Worm (Caenorhabditis elegans) whole organism, mixed stage, embryonic: ENCODE data around the gene R102.6.

Source experiments
- M03D4.4 ChIP-seq: sonication (generic microtip); optimal IDR thresholded peaks from 2 replicates; lab custom pipeline; 2017; ENCODE audit warnings: mild to moderate bottlenecking, missing genetic modification characterization, missing compliant biosample characterization
- bed-3 ChIP-seq: fragments of 200-800 bp; sonication (Bioruptor generic); optimal IDR thresholded peaks from 3 replicates; lab custom pipeline; 2018; ENCODE audit warnings: mild to moderate bottlenecking, missing genetic modification characterization, moderate library complexity, missing compliant biosample characterization
- blmp-1 ChIP-seq: fragments of 150-350 bp; optimal IDR thresholded peaks from 2 replicates; lab custom pipeline; 2014; ENCODE audit warnings: missing biosample characterization, missing genetic modification characterization
- ceh-39 ChIP-seq: fragments of 150-350 bp; optimal IDR thresholded peaks from 2 replicates; lab custom pipeline; 2014; ENCODE audit warnings: missing biosample characterization, missing genetic modification characterization
- ceh-43 ChIP-seq: fragments of 200-800 bp; sonication (Bioruptor generic); optimal IDR thresholded peaks from 2 replicates; lab custom pipeline; 2018; ENCODE audit warnings: mild to moderate bottlenecking, missing genetic modification characterization, moderate library complexity, missing compliant biosample characterization
- ceh-83 ChIP-seq: fragments of 200-800 bp; sonication (Bioruptor generic); optimal IDR thresholded peaks from 2 replicates; lab custom pipeline; 2018; ENCODE audit warnings: mild to moderate bottlenecking, missing genetic modification characterization, missing compliant biosample characterization
- ces-1 ChIP-seq: fragments of 150-350 bp; optimal IDR thresholded peaks from 2 replicates; lab custom pipeline; 2014; ENCODE audit warnings: missing biosample characterization, missing genetic modification reagents, missing genetic modification characterization
- cnd-1 ChIP-seq: fragments of 200-800 bp; sonication (Bioruptor generic); optimal IDR thresholded peaks from 2 replicates; lab custom pipeline; 2018; ENCODE audit warnings: mild to moderate bottlenecking, missing genetic modification characterization, missing compliant biosample characterization
- drap-1 ChIP-seq: fragments of 200-800 bp; sonication (Bioruptor generic); optimal IDR thresholded peaks from 3 replicates; lab custom pipeline; 2018; ENCODE audit warnings: mild to moderate bottlenecking, missing genetic modification characterization, missing compliant biosample characterization
- elt-1 ChIP-seq: sonication (generic microtip); optimal IDR thresholded peaks from 2 replicates; lab custom pipeline; 2017; ENCODE audit warnings: missing genetic modification characterization, mild to moderate bottlenecking, missing compliant biosample characterization, antibody characterized with exemption, moderate library complexity, borderline replicate concordance; ENCODE audit not compliant: insufficient read depth
- elt-3 ChIP-seq: fragments of 150-350 bp; optimal IDR thresholded peaks from 2 replicates; lab custom pipeline; 2014; ENCODE audit warnings: missing biosample characterization, missing genetic modification characterization
- flh-1 ChIP-seq: fragments of 200-800 bp; sonication (Bioruptor generic); optimal IDR thresholded peaks from 2 replicates; lab custom pipeline; 2018; ENCODE audit warnings: mild to moderate bottlenecking, missing genetic modification characterization, moderate library complexity, missing compliant biosample characterization
- ham-2 ChIP-seq: fragments of 200-800 bp; sonication (Bioruptor generic); optimal IDR thresholded peaks from 2 replicates; lab custom pipeline; 2018; ENCODE audit warnings: mild to moderate bottlenecking, missing genetic modification characterization, missing compliant biosample characterization
- hlh-1 ChIP-seq: fragments of 150-350 bp; optimal IDR thresholded peaks from 2 replicates; lab custom pipeline; 2014; ENCODE audit warnings: missing biosample characterization, missing genetic modification reagents, missing genetic modification characterization
- lin-13 ChIP-seq: fragments of 150-350 bp; optimal IDR thresholded peaks from 2 replicates; lab custom pipeline; 2014; ENCODE audit warnings: missing biosample characterization, missing genetic modification characterization
- lin-32 ChIP-seq: fragments of 200-800 bp; sonication (Bioruptor generic); optimal IDR thresholded peaks from 2 replicates; lab custom pipeline; 2018; ENCODE audit warnings: mild to moderate bottlenecking, missing genetic modification characterization, missing compliant biosample characterization
- lsy-2 ChIP-seq: fragments of 150-350 bp; optimal IDR thresholded peaks from 2 replicates; lab custom pipeline; 2014; ENCODE audit warnings: missing biosample characterization, missing genetic modification characterization
- mab-5 ChIP-seq: fragments of 150-350 bp; optimal IDR thresholded peaks from 2 replicates; lab custom pipeline; 2014; ENCODE audit warnings: missing biosample characterization, missing genetic modification characterization
- mep-1 ChIP-seq: fragments of 150-350 bp; optimal IDR thresholded peaks from 2 replicates; lab custom pipeline; 2017; ENCODE audit warnings: missing biosample characterization, missing genetic modification reagents, missing genetic modification characterization, inconsistent platforms
- mls-2 ChIP-seq: sonication (generic microtip); optimal IDR thresholded peaks from 2 replicates; lab custom pipeline; 2016; ENCODE audit warnings: mild to moderate bottlenecking, missing genetic modification characterization, moderate library complexity, missing compliant biosample characterization
- nhr-12 ChIP-seq: fragments of 150-350 bp; optimal IDR thresholded peaks from 2 replicates; lab custom pipeline; 2014; ENCODE audit warnings: missing biosample characterization, missing genetic modification characterization
- nhr-2 ChIP-seq: fragments of 150-350 bp; optimal IDR thresholded peaks from 2 replicates; lab custom pipeline; 2014; ENCODE audit warnings: missing biosample characterization, missing genetic modification characterization
- nhr-237 ChIP-seq: fragments of 150-350 bp; optimal IDR thresholded peaks from 2 replicates; lab custom pipeline; 2014; ENCODE audit warnings: missing biosample characterization, missing genetic modification characterization
- nhr-28 ChIP-seq: fragments of 150-350 bp; optimal IDR thresholded peaks from 2 replicates; lab custom pipeline; 2014; ENCODE audit warnings: missing biosample characterization, missing genetic modification characterization
- nhr-76 ChIP-seq: sonication (generic microtip); optimal IDR thresholded peaks from 2 replicates; lab custom pipeline; 2017; ENCODE audit warnings: missing biosample characterization, missing genetic modification characterization
- pha-4 ChIP-seq: fragments of 150-350 bp; optimal IDR thresholded peaks from 2 replicates; lab custom pipeline; 2018; ENCODE audit warnings: missing biosample characterization, missing genetic modification reagents, missing genetic modification characterization
- sem-2 ChIP-seq: fragments of 200-800 bp; sonication (Bioruptor generic); optimal IDR thresholded peaks from 2 replicates; lab custom pipeline; 2018; ENCODE audit warnings: mild to moderate bottlenecking, missing genetic modification characterization, missing compliant biosample characterization
- snpc-4 ChIP-seq: fragments of 150-350 bp; optimal IDR thresholded peaks from 2 replicates; lab custom pipeline; 2014; ENCODE audit warnings: missing biosample characterization, missing genetic modification characterization
- sptf-1 ChIP-seq: sonication (generic microtip); optimal IDR thresholded peaks from 2 replicates; lab custom pipeline; 2017; ENCODE audit warnings: mild to moderate bottlenecking, missing genetic modification characterization, moderate library complexity, missing compliant biosample characterization
- tbx-8 ChIP-seq: fragments of 200-800 bp; sonication (Bioruptor generic); optimal IDR thresholded peaks from 2 replicates; lab custom pipeline; 2018; ENCODE audit warnings: mild to moderate bottlenecking, missing genetic modification characterization, moderate library complexity, missing compliant biosample characterization
- unc-120 ChIP-seq: sonication (generic microtip); optimal IDR thresholded peaks from 2 replicates; lab custom pipeline; 2017; ENCODE audit warnings: missing genetic modification characterization, missing compliant biosample characterization; ENCODE audit not compliant: poor library complexity, severe bottlenecking
- unc-39 ChIP-seq: fragments of 150-350 bp; optimal IDR thresholded peaks from 2 replicates; lab custom pipeline; 2014; ENCODE audit warnings: missing biosample characterization, missing genetic modification characterization
- unc-62 ChIP-seq: fragments of 150-350 bp; optimal IDR thresholded peaks from 2 replicates; lab custom pipeline; 2014; ENCODE audit warnings: missing biosample characterization, missing genetic modification reagents, missing genetic modification characterization
- zip-8 ChIP-seq: fragments of 150-350 bp; optimal IDR thresholded peaks from 2 replicates; lab custom pipeline; 2014; ENCODE audit warnings: missing biosample characterization, missing genetic modification characterization
- ztf-11 ChIP-seq: fragments of 150-350 bp; optimal IDR thresholded peaks from 2 replicates; lab custom pipeline; 2014; ENCODE audit warnings: missing biosample characterization, missing genetic modification characterization

The R102.6 gene

ce11 chrIV:10744475-10744874 lies 38.5 kb upstream of the R102.6 start, which contains the start of gene T25B9.3:
T25B9.3 (plus strand) TSS chrIV:10744775.
- TF ChIP-seq M03D4.4 (no peak), blmp-1 (tag; lab: Kevin White, UChicago) (no peak), hlh-1 (tag; lab: Kevin White, UChicago) (no peak), drap-1 (GFP tag; lab: Kevin White, UChicago) (no peak), ztf-11 (tag; lab: Kevin White, UChicago) (no peak), nhr-2 (tag; lab: Kevin White, UChicago) (no peak), nhr-237 (tag; lab: Kevin White, UChicago) (no peak), sptf-1 (tag; lab: Kevin White, UChicago) (no peak), ceh-39 (tag; lab: Kevin White, UChicago) (no peak), ces-1 (no peak), tbx-8 (GFP tag; lab: Kevin White, UChicago) (no peak), lin-32 (no peak), ceh-83 (no peak), nhr-12 (tag; lab: Kevin White, UChicago) (no peak), unc-62 (GFP tag; lab: Kevin White, UChicago) (no peak), nhr-76 (tag; lab: Kevin White, UChicago) (no peak), lsy-2 (no peak), snpc-4 (no peak), flh-1 (GFP tag; lab: Kevin White, UChicago) (no peak)

- TF ChIP-seq pha-4: no peak
- TF ChIP-seq ceh-43 (GFP tag; lab: Kevin White, UChicago): no peak
- no peak for TF ChIP-seq unc-62 (GFP tag; lab: Kevin White, UChicago)
- no peak for TF ChIP-seq cnd-1 (tag; lab: Kevin White, UChicago)
- TF ChIP-seq mab-5 (tag; lab: Kevin White, UChicago): no peak
- TF ChIP-seq ztf-11 (tag; lab: Kevin White, UChicago): no peak
- no peak for TF ChIP-seq sem-2 (GFP tag; lab: Kevin White, UChicago)
- no peak for TF ChIP-seq ham-2 (GFP tag; lab: Kevin White, UChicago)
- no peak for TF ChIP-seq mls-2 (tag; lab: Kevin White, UChicago)
- no peak for TF ChIP-seq snpc-4
- TF ChIP-seq lin-32: no peak
- TF ChIP-seq sptf-1 (tag; lab: Kevin White, UChicago): no peak
- TF ChIP-seq tbx-8 (GFP tag; lab: Kevin White, UChicago): no peak
- TF ChIP-seq flh-1 (GFP tag; lab: Kevin White, UChicago): no peak
- no peak for TF ChIP-seq unc-39 (tag; lab: Kevin White, UChicago)
- TF ChIP-seq ceh-83: no peak
These were observed 32.3 kb upstream of the R102.6 start, which contains the start of gene ssp-34 for ce11 chrIV:10738328-10738727. ssp-34 (minus strand) TSS chrIV:10738602.

ce11 chrIV:10737011-10737553 lies 31.1 kb upstream of the R102.6 start, which contains the start of gene grl-21:
grl-21 (plus strand) TSS chrIV:10737474.
- TF ChIP-seq zip-8 (no peak), nhr-237 (tag; lab: Kevin White, UChicago) (no peak), sem-2 (GFP tag; lab: Kevin White, UChicago) (no peak), hlh-1 (tag; lab: Kevin White, UChicago) (no peak), unc-39 (tag; lab: Kevin White, UChicago) (no peak), flh-1 (GFP tag; lab: Kevin White, UChicago) (no peak), drap-1 (GFP tag; lab: Kevin White, UChicago) (no peak), sptf-1 (tag; lab: Kevin White, UChicago) (no peak)

- no peak for TF ChIP-seq blmp-1 (tag; lab: Kevin White, UChicago)
- TF ChIP-seq ces-1: peak; percentile 55
- no peak for TF ChIP-seq sem-2 (GFP tag; lab: Kevin White, UChicago)
- no peak for TF ChIP-seq elt-1 (tag; lab: Kevin White, UChicago)
- TF ChIP-seq hlh-1 (tag; lab: Kevin White, UChicago): peak; percentile 39
- TF ChIP-seq sptf-1 (tag; lab: Kevin White, UChicago): peak; percentile 42
- TF ChIP-seq nhr-12 (tag; lab: Kevin White, UChicago): no peak
- TF ChIP-seq snpc-4: no peak
- TF ChIP-seq elt-3: no peak
- no peak for TF ChIP-seq bed-3 (GFP tag; lab: Kevin White, UChicago)
- no peak for TF ChIP-seq flh-1 (GFP tag; lab: Kevin White, UChicago)
- peak; percentile 40 for TF ChIP-seq lin-13 (tag; lab: Kevin White, UChicago)
- TF ChIP-seq M03D4.4: no peak
- TF ChIP-seq ham-2 (GFP tag; lab: Kevin White, UChicago): no peak
- TF ChIP-seq mep-1: peak; percentile 71
- TF ChIP-seq ztf-11 (tag; lab: Kevin White, UChicago): no peak
- no peak for TF ChIP-seq ceh-39 (tag; lab: Kevin White, UChicago)
- TF ChIP-seq zip-8: no peak
- no peak for TF ChIP-seq nhr-28
- peak; percentile 24 for TF ChIP-seq mab-5 (tag; lab: Kevin White, UChicago)
- peak; percentile 7 for TF ChIP-seq ceh-83
- TF ChIP-seq unc-39 (tag; lab: Kevin White, UChicago): no peak
- TF ChIP-seq mls-2 (tag; lab: Kevin White, UChicago): no peak
- TF ChIP-seq drap-1 (GFP tag; lab: Kevin White, UChicago): no peak
- TF ChIP-seq ceh-43 (GFP tag; lab: Kevin White, UChicago): no peak
- no peak for TF ChIP-seq cnd-1 (tag; lab: Kevin White, UChicago)
- TF ChIP-seq unc-62 (GFP tag; lab: Kevin White, UChicago): no peak
- TF ChIP-seq pha-4: peak; percentile 54
- no peak for TF ChIP-seq tbx-8 (GFP tag; lab: Kevin White, UChicago)
- no peak for TF ChIP-seq lin-32
- TF ChIP-seq nhr-76 (tag; lab: Kevin White, UChicago): no peak
- TF ChIP-seq lsy-2: peak; percentile 47
- peak; percentile 57 for TF ChIP-seq nhr-237 (tag; lab: Kevin White, UChicago)
- TF ChIP-seq unc-120 (tag; lab: Kevin White, UChicago): no peak
These were observed 28.8 kb upstream of the R102.6 start, which contains the start of the genes orc-5 and cyb-1 for ce11 chrIV:10734527-10735436. orc-5 (minus strand) TSS chrIV:10734588. cyb-1 (plus strand) TSS chrIV:10735216.
